Fruit fly (Drosophila melanogaster) whole organism, embryonic: ENCODE data around the gene CG7966.

Source experiments
- D19A ChIP-seq: fragments of 200-800 bp; optimal IDR thresholded peaks from 3 replicates; lab custom pipeline; 2019; ENCODE audit warnings: missing biosample characterization, mild to moderate bottlenecking, missing genetic modification characterization, moderate library complexity
- aop ChIP-seq: fragments of 200-800 bp; sonication (Bioruptor generic); IDR thresholded peaks from 2 replicates; pipeline ENCODE4 v1.3.6; 2022; ENCODE audit warnings: missing biosample characterization, missing genetic modification characterization
- cas ChIP-seq: fragments of 200-800 bp; sonication (Bioruptor generic); IDR thresholded peaks from 2 replicates; pipeline ENCODE4 v1.3.6; 2022; ENCODE audit warnings: missing biosample characterization, missing genetic modification characterization
- lab ChIP-seq: fragments of 200-800 bp; sonication (Bioruptor generic); optimal IDR thresholded peaks from 3 replicates; lab custom pipeline; 2017; ENCODE audit warnings: missing biosample characterization, missing genetic modification characterization, mild to moderate bottlenecking, moderate library complexity, missing genetic modification reagents
- org-1 ChIP-seq: fragments of 200-800 bp; sonication (Bioruptor generic); optimal IDR thresholded peaks from 2 replicates; lab custom pipeline; 2017; ENCODE audit warnings: missing biosample characterization, missing genetic modification characterization
- zfh2 ChIP-seq: fragments of 200-800 bp; sonication (Bioruptor generic); optimal IDR thresholded peaks from 2 replicates; lab custom pipeline; 2016; ENCODE audit warnings: missing biosample characterization, missing genetic modification characterization

DNA sequence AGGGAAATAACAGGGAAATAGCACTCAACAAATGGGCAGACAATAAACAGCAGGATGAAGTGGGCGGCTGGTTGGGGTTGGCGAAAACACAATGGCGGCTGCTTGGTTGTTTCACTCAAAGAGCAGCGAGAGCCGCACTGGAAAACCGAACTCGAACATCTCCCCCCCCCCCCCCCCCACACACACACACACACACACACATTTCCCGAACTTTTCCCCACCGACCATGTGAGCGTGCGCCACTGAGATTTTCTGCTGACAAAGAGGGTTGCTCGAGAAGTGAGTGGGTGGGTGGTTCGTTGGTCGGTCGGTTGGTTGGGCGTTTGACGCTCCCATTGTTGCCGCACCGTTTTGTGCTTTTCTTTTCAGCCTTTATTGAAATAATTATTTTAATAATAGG is 21.9 kb upstream of the CG7966 start:
- TF ChIP-seq org-1 (GFP tag; lab: Kevin White, UChicago) (no peak), zfh2 (no peak), lab (GFP tag; lab: Kevin White, UChicago) (no peak), aop (GFP tag; lab: Robert Waterston, UW) (no peak), D19A (no peak), cas (GFP tag; lab: Robert Waterston, UW) (no peak)
